Fruit fly (Drosophila melanogaster): ENCODE results near the gene SmydA-2.

- TF ChIP-seq CTCF (optimal IDR thresholded peaks at IDR 0.05) (no peak), CG8478 (optimal IDR thresholded peaks at IDR 0.05) (no peak)
These were observed 5.3 kb downstream of the SmydA-2 start, which contains the start of gene CG18135 for dm6 chr3L:18997590-18998283.

Data from S2 (cell line).